Fruit fly (Drosophila melanogaster) whole organism, prepupa: Measurements from ENCODE around the gene RPA1.

Experiments
- CG10631 ChIP-seq: fragments of 200-800 bp; sonication (Bioruptor generic); optimal IDR thresholded peaks from 2 replicates; lab custom pipeline; 2016; ENCODE audit warnings: missing biosample characterization, missing genetic modification characterization
- CG10669 ChIP-seq: fragments of 200-800 bp; sonication (Bioruptor generic); optimal IDR thresholded peaks from 3 replicates; lab custom pipeline; 2018; ENCODE audit warnings: missing biosample characterization, mild to moderate bottlenecking, missing genetic modification characterization, moderate library complexity
- CG11902 ChIP-seq: fragments of 200-800 bp; sonication (Bioruptor generic); optimal IDR thresholded peaks from 3 replicates; lab custom pipeline; 2016; ENCODE audit warnings: missing biosample characterization, missing genetic modification characterization
- CG15336 ChIP-seq: fragments of 200-800 bp; sonication (Bioruptor generic); IDR thresholded peaks from 2 replicates; pipeline ENCODE4 v1.3.6; 2022; ENCODE audit warnings: missing biosample characterization, missing genetic modification characterization
- CG16779 ChIP-seq: fragments of 200-800 bp; sonication (Bioruptor generic); optimal IDR thresholded peaks from 3 replicates; lab custom pipeline; 2017; ENCODE audit warnings: missing biosample characterization, mild to moderate bottlenecking, missing genetic modification characterization
- CG3032 ChIP-seq: fragments of 200-800 bp; optimal IDR thresholded peaks from 2 replicates; lab custom pipeline; 2019; ENCODE audit warnings: missing biosample characterization, mild to moderate bottlenecking, missing genetic modification characterization, moderate library complexity
- CG31627 ChIP-seq: fragments of 200-800 bp; sonication (Bioruptor generic); optimal IDR thresholded peaks from 3 replicates; lab custom pipeline; 2016; ENCODE audit warnings: missing biosample characterization, missing genetic modification characterization
- CG32006 ChIP-seq: fragments of 200-800 bp; sonication (Bioruptor generic); optimal IDR thresholded peaks from 3 replicates; lab custom pipeline; 2017; ENCODE audit warnings: missing biosample characterization, mild to moderate bottlenecking, missing genetic modification characterization
- CG34406 ChIP-seq: fragments of 200-800 bp; sonication (Bioruptor generic); optimal IDR thresholded peaks from 3 replicates; lab custom pipeline; 2016; ENCODE audit warnings: missing biosample characterization, missing genetic modification characterization
- CG3919 ChIP-seq: fragments of 200-800 bp; sonication (Bioruptor generic); optimal IDR thresholded peaks from 3 replicates; lab custom pipeline; 2016; ENCODE audit warnings: missing biosample characterization, missing genetic modification characterization
- CG4318 ChIP-seq: fragments of 200-800 bp; sonication (Bioruptor generic); optimal IDR thresholded peaks from 3 replicates; lab custom pipeline; 2017; ENCODE audit warnings: missing biosample characterization, mild to moderate bottlenecking, missing genetic modification characterization
- CG6163 ChIP-seq: fragments of 200-800 bp; sonication (Bioruptor generic); IDR thresholded peaks from 3 replicates; pipeline ENCODE4 v1.3.6; 2022; ENCODE audit warnings: missing biosample characterization, missing genetic modification characterization
- CG6276 ChIP-seq: fragments of 200-800 bp; sonication (Bioruptor generic); optimal IDR thresholded peaks from 2 replicates; lab custom pipeline; 2017; ENCODE audit warnings: missing biosample characterization, mild to moderate bottlenecking, missing genetic modification characterization
- CG6792 ChIP-seq: fragments of 200-800 bp; sonication (Bioruptor generic); optimal IDR thresholded peaks from 3 replicates; lab custom pipeline; 2016; ENCODE audit warnings: missing biosample characterization, missing genetic modification characterization
- CG6808 ChIP-seq: fragments of 200-800 bp; sonication (Bioruptor generic); optimal IDR thresholded peaks from 3 replicates; lab custom pipeline; 2017; ENCODE audit warnings: missing biosample characterization, missing genetic modification characterization, mild to moderate bottlenecking, moderate library complexity, missing genetic modification reagents
- CG6854 ChIP-seq: fragments of 200-800 bp; sonication (Bioruptor generic); optimal IDR thresholded peaks from 2 replicates; lab custom pipeline; 2017; ENCODE audit warnings: missing biosample characterization, mild to moderate bottlenecking, missing genetic modification characterization
- CG7368 ChIP-seq: fragments of 200-800 bp; sonication (Bioruptor generic); optimal IDR thresholded peaks from 3 replicates; lab custom pipeline; 2016; ENCODE audit warnings: missing biosample characterization, missing genetic modification characterization
- CG8119 ChIP-seq: fragments of 200-800 bp; sonication (Bioruptor generic); IDR thresholded peaks from 3 replicates; pipeline ENCODE4 v1.3.6; 2022; ENCODE audit warnings: missing biosample characterization, missing genetic modification characterization
- CG8632 ChIP-seq: fragments of 200-800 bp; sonication (Bioruptor generic); optimal IDR thresholded peaks from 3 replicates; lab custom pipeline; 2016; ENCODE audit warnings: missing biosample characterization, missing genetic modification characterization
- CG9139 ChIP-seq: fragments of 200-800 bp; sonication (Bioruptor generic); optimal IDR thresholded peaks from 3 replicates; lab custom pipeline; 2017; ENCODE audit warnings: missing biosample characterization, mild to moderate bottlenecking, missing genetic modification characterization
- Eip75B ChIP-seq: fragments of 200-800 bp; sonication (Bioruptor generic); optimal IDR thresholded peaks from 3 replicates; lab custom pipeline; 2016; ENCODE audit warnings: missing biosample characterization, missing genetic modification characterization
- Eip78C ChIP-seq: fragments of 200-800 bp; sonication (Bioruptor generic); peaks from one replicate; lab custom pipeline; 2016; ENCODE audit warnings: missing biosample characterization, missing genetic modification characterization
- Eip93F ChIP-seq: fragments of 200-800 bp; sonication (Bioruptor generic); optimal IDR thresholded peaks from 2 replicates; lab custom pipeline; 2016; ENCODE audit warnings: missing biosample characterization, mild to moderate bottlenecking, missing genetic modification characterization
- Ets21C ChIP-seq: fragments of 200-800 bp; sonication (Bioruptor generic); optimal IDR thresholded peaks from 3 replicates; lab custom pipeline; 2016; ENCODE audit warnings: missing biosample characterization, missing genetic modification characterization
- Ets96B ChIP-seq: fragments of 200-800 bp; optimal IDR thresholded peaks from 2 replicates; lab custom pipeline; 2019; ENCODE audit warnings: missing biosample characterization, mild to moderate bottlenecking, missing genetic modification characterization, moderate library complexity
- Gug ChIP-seq: fragments of 200-800 bp; sonication (Bioruptor generic); IDR thresholded peaks from 2 replicates; pipeline ENCODE4 v1.3.6; 2022; ENCODE audit warnings: missing biosample characterization, missing genetic modification characterization
- Hr38 ChIP-seq: sonication (Bioruptor generic); optimal IDR thresholded peaks from 2 replicates; lab custom pipeline; 2016; ENCODE audit warnings: missing biosample characterization, missing genetic modification characterization
- Hr4 ChIP-seq: fragments of 200-800 bp; sonication (Bioruptor generic); optimal IDR thresholded peaks from 3 replicates; lab custom pipeline; 2016; ENCODE audit warnings: missing biosample characterization, missing genetic modification characterization
- Lpt ChIP-seq: fragments of 200-800 bp; sonication (Bioruptor generic); optimal IDR thresholded peaks from 3 replicates; lab custom pipeline; 2016; ENCODE audit warnings: missing biosample characterization, missing genetic modification characterization
- Met ChIP-seq: fragments of 200-800 bp; sonication (Bioruptor generic); optimal IDR thresholded peaks from 3 replicates; lab custom pipeline; 2016; ENCODE audit warnings: missing biosample characterization, missing genetic modification characterization
- OdsH ChIP-seq: fragments of 200-800 bp; sonication (Bioruptor generic); optimal IDR thresholded peaks from 3 replicates; lab custom pipeline; 2016; ENCODE audit warnings: missing biosample characterization, missing genetic modification characterization
- Smox ChIP-seq: fragments of 200-800 bp; sonication (Bioruptor generic); optimal IDR thresholded peaks from 3 replicates; lab custom pipeline; 2016; ENCODE audit warnings: missing biosample characterization, missing genetic modification characterization
- Sox102F ChIP-seq: fragments of 200-800 bp; sonication (Bioruptor generic); optimal IDR thresholded peaks from 2 replicates; lab custom pipeline; 2016; ENCODE audit warnings: missing biosample characterization, mild to moderate bottlenecking, missing genetic modification characterization
- Sox14 ChIP-seq: fragments of 200-800 bp; sonication (Bioruptor generic); optimal IDR thresholded peaks from 3 replicates; lab custom pipeline; 2016; ENCODE audit warnings: missing biosample characterization, missing genetic modification characterization
- Sox15 ChIP-seq: fragments of 200-800 bp; sonication (Bioruptor generic); optimal IDR thresholded peaks from 3 replicates; lab custom pipeline; 2016; ENCODE audit warnings: missing biosample characterization, missing genetic modification characterization
- achi ChIP-seq: fragments of 200-800 bp; sonication (Bioruptor generic); optimal IDR thresholded peaks from 3 replicates; lab custom pipeline; 2016; ENCODE audit warnings: missing biosample characterization, missing genetic modification characterization
- cyc ChIP-seq: fragments of 200-800 bp; sonication (Bioruptor generic); optimal IDR thresholded peaks from 3 replicates; lab custom pipeline; 2016; ENCODE audit warnings: missing biosample characterization, missing genetic modification characterization
- dac ChIP-seq: fragments of 200-800 bp; sonication (Bioruptor generic); optimal IDR thresholded peaks from 2 replicates; lab custom pipeline; 2017; ENCODE audit warnings: missing biosample characterization, mild to moderate bottlenecking, missing genetic modification characterization
- dsx ChIP-seq: fragments of 200-800 bp; optimal IDR thresholded peaks from 3 replicates; lab custom pipeline; 2019; ENCODE audit warnings: missing biosample characterization, mild to moderate bottlenecking, missing genetic modification characterization, moderate library complexity; ENCODE audit not compliant: poor library complexity, severe bottlenecking
- esn ChIP-seq: fragments of 200-800 bp; sonication (Bioruptor generic); optimal IDR thresholded peaks from 2 replicates; lab custom pipeline; 2016; ENCODE audit warnings: missing biosample characterization, mild to moderate bottlenecking, missing genetic modification characterization, moderate library complexity
- fd59A ChIP-seq: fragments of 200-800 bp; sonication (Bioruptor generic); optimal IDR thresholded peaks from 2 replicates; lab custom pipeline; 2017; ENCODE audit warnings: missing biosample characterization, mild to moderate bottlenecking, missing genetic modification characterization, missing genetic modification reagents
- fkh ChIP-seq: fragments of 200-800 bp; sonication (Bioruptor generic); optimal IDR thresholded peaks from 3 replicates; lab custom pipeline; 2017; ENCODE audit warnings: missing biosample characterization, mild to moderate bottlenecking, missing genetic modification characterization, moderate library complexity
- lz ChIP-seq: fragments of 200-800 bp; sonication (Bioruptor generic); optimal IDR thresholded peaks from 3 replicates; lab custom pipeline; 2016; ENCODE audit warnings: missing biosample characterization, missing genetic modification characterization
- pdm3 ChIP-seq: fragments of 200-800 bp; sonication (Bioruptor generic); optimal IDR thresholded peaks from 3 replicates; lab custom pipeline; 2016; ENCODE audit warnings: missing biosample characterization, missing genetic modification characterization
- salr ChIP-seq, 2 experiments: fragments of 200-800 bp; sonication (Bioruptor generic); optimal IDR thresholded peaks; 3 replicates each; lab custom pipeline; 2016 to 2018; ENCODE audit warnings: missing biosample characterization in 2 of 2, missing genetic modification characterization in 2 of 2, mild to moderate bottlenecking in 1 of 2
- spab ChIP-seq: fragments of 200-800 bp; sonication (Bioruptor generic); optimal IDR thresholded peaks from 2 replicates; lab custom pipeline; 2017; ENCODE audit warnings: missing biosample characterization, mild to moderate bottlenecking, missing genetic modification characterization, missing genetic modification reagents
- ss ChIP-seq, 2 experiments: fragments of 200-800 bp; sonication (Bioruptor generic); optimal IDR thresholded peaks; 2 replicates in 1 of 2; 3 replicates in 1 of 2; lab custom pipeline; 2017 to 2018; ENCODE audit warnings: mild to moderate bottlenecking in 2 of 2, missing biosample characterization in 2 of 2, missing genetic modification characterization in 2 of 2, moderate library complexity in 1 of 2
- svp ChIP-seq: fragments of 200-800 bp; sonication (Bioruptor generic); peaks from one replicate; lab custom pipeline; 2016; ENCODE audit warnings: missing biosample characterization, missing genetic modification characterization
- topi ChIP-seq: fragments of 200-800 bp; sonication (Bioruptor generic); optimal IDR thresholded peaks from 3 replicates; lab custom pipeline; 2016; ENCODE audit warnings: missing biosample characterization, missing genetic modification characterization
- vri ChIP-seq: fragments of 200-800 bp; sonication (Bioruptor generic); optimal IDR thresholded peaks from 3 replicates; lab custom pipeline; 2016; ENCODE audit warnings: missing biosample characterization, mild to moderate bottlenecking, missing genetic modification characterization

The RPA1 gene

DNA sequence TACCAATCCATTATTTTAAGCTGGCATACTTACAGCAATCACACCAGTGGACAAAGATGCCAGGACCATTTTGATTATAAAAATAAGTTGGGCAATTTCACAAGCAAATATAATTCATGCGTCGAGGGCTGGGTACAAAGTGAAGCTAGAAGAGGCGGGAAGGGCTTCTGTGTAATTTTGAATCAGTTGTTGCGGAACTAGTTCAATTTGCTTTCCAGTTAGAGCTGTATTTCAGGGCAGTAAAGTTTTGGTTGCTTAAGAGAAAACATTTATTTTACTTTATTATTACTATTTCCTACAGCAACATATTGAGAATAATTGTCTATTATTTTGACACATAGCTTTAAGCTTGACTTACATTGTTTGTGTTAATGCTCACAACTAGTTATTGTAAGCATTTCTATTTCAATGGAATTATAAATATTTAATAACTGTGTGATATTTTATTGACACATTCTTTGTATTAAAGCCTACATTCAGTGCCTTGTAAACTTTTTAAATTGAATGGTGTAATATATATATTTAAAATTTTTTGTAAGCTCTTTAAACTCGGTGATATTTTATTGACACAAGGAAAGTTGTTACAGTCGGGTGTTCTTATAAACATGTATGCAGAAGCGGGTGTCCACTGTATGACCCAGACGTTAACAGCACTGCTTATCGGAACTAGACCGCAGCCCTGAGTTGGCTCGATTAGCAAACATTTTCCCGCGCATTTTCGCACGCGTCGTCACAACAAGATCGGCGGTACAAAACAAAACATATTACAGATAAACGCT, at the start of gene RPA1, which contains the start of gene Mcm2:
Gene RPA1, minus strand, starts transcription at position 150 of the 779 bp plus-strand sequence.
Gene Mcm2, plus strand, starts transcription at position 669 of the 779 bp plus-strand sequence.
- TF ChIP-seq CG11902 (GFP tag; lab: Kevin White, UChicago) (peak; percentile 73), cyc (GFP tag; lab: Kevin White, UChicago) (peak; percentile 79), Smox (GFP tag; lab: Kevin White, UChicago) (peak; percentile 80), CG8632 (GFP tag; lab: Kevin White, UChicago) (peak; percentile 67), CG6792 (GFP tag; lab: Kevin White, UChicago) (peak; percentile 70), Met (GFP tag; lab: Kevin White, UChicago) (peak; percentile 75), Ets96B (peak; percentile 75), CG8119 (peak; percentile 66; the same call in 2 of the 3 replicates), CG4318 (GFP tag; lab: Kevin White, UChicago) (no peak), CG34406 (GFP tag; lab: Kevin White, UChicago) (peak; percentile 78), esn (GFP tag; lab: Kevin White, UChicago) (peak; percentile 85), spab (GFP tag; lab: Kevin White, UChicago) (peak; percentile 61), CG10669 (GFP tag; lab: Kevin White, UChicago) (peak; percentile 70), CG6163 (GFP tag; lab: Robert Waterston, UW) (peak; percentile 68; the same call in 2 of the 3 replicates), CG15336 (GFP tag; lab: Robert Waterston, UW) (peak; percentile 76), CG32006 (GFP tag; lab: Kevin White, UChicago) (peak; percentile 88), Sox15 (GFP tag; lab: Kevin White, UChicago) (peak; percentile 85), vri (GFP tag; lab: Kevin White, UChicago) (no peak), Lpt (GFP tag; lab: Kevin White, UChicago) (peak; percentile 75), dac (GFP tag; lab: Kevin White, UChicago) (no peak), Sox14 (peak; percentile 66), achi (GFP tag; lab: Kevin White, UChicago) (peak; percentile 80), Ets21C (peak; percentile 78), pdm3 (no peak), svp (GFP tag; lab: Kevin White, UChicago) (peak; percentile 94), Hr38 (GFP tag; lab: Kevin White, UChicago) (no peak), CG6808 (peak; percentile 67), Gug (peak; percentile 67), CG6854 (GFP tag; lab: Kevin White, UChicago) (peak; percentile 42), fkh (peak; percentile 87), CG16779 (tag; lab: Kevin White, UChicago) (no peak), lz (GFP tag; lab: Kevin White, UChicago) (peak; percentile 86), dsx (GFP tag; lab: Kevin White, UChicago) (peak; percentile 63), ss (GFP tag; optimal IDR thresholded peaks at IDR 0.05; lab: Kevin White, UChicago) (no peak), OdsH (GFP tag; lab: Kevin White, UChicago) (peak; percentile 86), Eip78C (GFP tag; lab: Kevin White, UChicago) (peak; percentile 93), CG3032 (tag; lab: Kevin White, UChicago) (peak; percentile 84), Hr4 (GFP tag; lab: Kevin White, UChicago) (no peak), CG31627 (GFP tag; lab: Kevin White, UChicago) (peak; percentile 87), CG7368 (GFP tag; lab: Kevin White, UChicago) (peak; percentile 56), CG3919 (GFP tag; lab: Kevin White, UChicago) (peak; percentile 83), salr (GFP tag; optimal IDR thresholded peaks at IDR 0.05; lab: Kevin White, UChicago) (peak; percentile 57 to 79), Eip93F (GFP tag; lab: Kevin White, UChicago) (peak; percentile 36), Sox102F (peak; percentile 68), CG9139 (GFP tag; lab: Kevin White, UChicago) (peak; percentile 7), topi (GFP tag; lab: Kevin White, UChicago) (peak; percentile 67), CG6276 (no peak), Eip75B (peak; percentile 74), CG10631 (GFP tag; lab: Kevin White, UChicago) (peak; percentile 89), fd59A (GFP tag; lab: Kevin White, UChicago) (peak; percentile 57)
